Worm (Caenorhabditis elegans): Measurements from ENCODE around the gene K10G4.3.

The K10G4.3 gene

DNA sequence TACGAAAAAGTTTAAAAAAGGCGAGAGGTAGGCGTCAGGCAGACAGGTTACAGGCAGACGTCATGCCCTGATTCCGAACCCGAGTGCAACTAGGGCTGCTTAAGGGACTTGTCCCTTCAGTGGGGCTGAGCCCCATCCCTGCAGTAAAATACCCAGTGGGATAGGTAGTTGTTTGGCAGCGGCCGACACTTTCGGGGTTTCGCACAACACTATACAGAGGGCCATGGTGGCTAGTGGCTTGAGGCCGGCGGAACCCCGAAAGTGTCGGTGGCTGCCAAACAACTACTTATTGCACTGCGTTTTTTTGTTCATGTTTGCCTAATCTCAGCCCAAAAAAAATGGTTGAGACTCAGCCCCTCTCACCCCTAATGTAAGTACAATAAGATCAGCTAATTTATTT lies 49.2 kb downstream of the K10G4.3 start:
- TF ChIP-seq unc-98 (GFP tag; IDR thresholded peaks at IDR 0.05) (no peak), ces-1 (GFP tag; optimal IDR thresholded peaks at IDR 0.05) (no peak), zip-4 (GFP tag; optimal IDR thresholded peaks at IDR 0.05) (no peak), nhr-20 (tag; optimal IDR thresholded peaks at IDR 0.05) (no peak), C04F5.9 (tag; optimal IDR thresholded peaks at IDR 0.05) (no peak)
